Worm (Caenorhabditis elegans) whole organism, midembryonic: ENCODE results near the gene C09G9.3.

Experiments used
- T22C8.4 ChIP-seq: fragments of 200-800 bp; sonication (Bioruptor generic); IDR thresholded peaks from 2 replicates; pipeline ENCODE4 v1.3.6; 2022; ENCODE audit warnings: missing genetic modification characterization, missing compliant biosample characterization
- flt-1 ChIP-seq: fragments of 200-800 bp; sonication (Bioruptor generic); IDR thresholded peaks from 2 replicates; pipeline ENCODE4 v1.3.6; 2022; ENCODE audit warnings: missing genetic modification characterization, missing compliant biosample characterization
- klf-2 ChIP-seq: fragments of 200-800 bp; sonication (Bioruptor generic); conservative IDR thresholded peaks from 2 replicates; pipeline ENCODE4 v1.3.6; 2022; ENCODE audit warnings: missing genetic modification reagents, missing genetic modification characterization, missing compliant biosample characterization
- ref-1 ChIP-seq: fragments of 200-800 bp; sonication (Bioruptor generic); conservative IDR thresholded peaks from 2 replicates; pipeline ENCODE4 v1.3.6; 2022; ENCODE audit warnings: missing genetic modification reagents, missing genetic modification characterization, missing compliant biosample characterization
- ztf-29 ChIP-seq: fragments of 200-800 bp; sonication (Bioruptor generic); IDR thresholded peaks from 2 replicates; pipeline ENCODE4 v1.3.6; 2022; ENCODE audit warnings: missing genetic modification reagents, missing genetic modification characterization, missing compliant biosample characterization

DNA sequence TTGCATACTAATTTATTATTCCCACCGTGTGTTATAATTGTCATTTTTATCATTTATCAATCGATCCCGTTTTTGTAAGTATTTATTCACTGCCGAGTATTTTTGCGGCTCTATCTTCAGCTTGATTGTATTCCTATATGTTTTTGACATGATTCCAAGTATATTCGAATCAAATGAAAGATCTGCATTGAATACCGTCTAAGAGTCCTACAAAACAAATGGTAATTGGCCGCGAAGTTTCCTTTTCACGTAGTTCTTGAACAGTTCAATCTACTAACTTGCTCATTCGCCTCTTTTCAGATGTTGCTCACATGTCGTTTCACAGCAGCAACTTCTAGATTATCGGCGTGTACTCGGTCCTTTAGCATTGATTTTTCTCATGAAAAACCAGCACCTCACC lies 19.7 kb upstream of the C09G9.3 start, which contains the start of gene C27B7.2:
- TF ChIP-seq ref-1 (GFP tag; lab: Robert Waterston, UW) (no peak), flt-1 (GFP tag; lab: Robert Waterston, UW) (no peak), klf-2 (GFP tag; lab: Robert Waterston, UW) (no peak), ztf-29 (GFP tag; lab: Robert Waterston, UW) (no peak), T22C8.4 (no peak)
